Worm (Caenorhabditis elegans) whole organism, early embryonic: ENCODE data around the gene egas-2.

Experiments used
- B0310.2 ChIP-seq: sonication (generic microtip); optimal IDR thresholded peaks from 2 replicates; lab custom pipeline; 2016; ENCODE audit warnings: mild to moderate bottlenecking, missing genetic modification characterization, missing compliant biosample characterization
- ama-1 ChIP-seq: fragments of 150-350 bp; optimal IDR thresholded peaks from 2 replicates; lab custom pipeline; 2014
- ceh-36 ChIP-seq: sonication (generic microtip); optimal IDR thresholded peaks from 2 replicates; lab custom pipeline; 2016; ENCODE audit warnings: missing genetic modification characterization, inconsistent platforms, missing compliant biosample characterization
- hmbx-1 ChIP-seq: sonication (generic microtip); optimal IDR thresholded peaks from 2 replicates; lab custom pipeline; 2016; ENCODE audit warnings: mild to moderate bottlenecking, missing genetic modification characterization, missing compliant biosample characterization
- scrt-1 ChIP-seq: fragments of 200-800 bp; sonication (Bioruptor generic); IDR thresholded peaks from 2 replicates; pipeline ENCODE4 v1.3.6; 2022; ENCODE audit warnings: missing genetic modification characterization, missing compliant biosample characterization
- tbx-11 ChIP-seq: fragments of 200-800 bp; sonication (Bioruptor generic); IDR thresholded peaks from 2 replicates; pipeline ENCODE4 v1.3.6; 2022; ENCODE audit warnings: missing genetic modification characterization, missing compliant biosample characterization

ce11 chrV:18689681-18690080 lies 39.5 kb downstream of the egas-2 start, which contains the start of the genes ubc-19 and Y69H2.7:
- TF ChIP-seq scrt-1, result no peak
- no peak for TF ChIP-seq tbx-11
- TF ChIP-seq ceh-36, result no peak
- no peak for TF ChIP-seq B0310.2 (tag; lab: Kevin White, UChicago)
- TF ChIP-seq hmbx-1 (tag; lab: Kevin White, UChicago), result no peak
- no peak for TF ChIP-seq ama-1 (lab: Kevin White, UChicago)
